Worm (Caenorhabditis elegans) whole organism, L1 larva: ENCODE data around the gene cutl-28.

Source experiments
- C04F5.9 ChIP-seq: sonication (generic microtip); optimal IDR thresholded peaks from 2 replicates; lab custom pipeline; 2016; ENCODE audit warnings: missing genetic modification characterization, missing compliant biosample characterization
- C16A3.4 ChIP-seq: fragments of 150-350 bp; optimal IDR thresholded peaks from 2 replicates; lab custom pipeline; 2014; ENCODE audit warnings: missing biosample characterization, missing genetic modification characterization
- C34B4.2 ChIP-seq: sonication (generic microtip); optimal IDR thresholded peaks from 2 replicates; lab custom pipeline; 2017; ENCODE audit warnings: mild to moderate bottlenecking, missing genetic modification characterization, missing compliant biosample characterization
- F16B12.6 ChIP-seq: fragments of 150-350 bp; optimal IDR thresholded peaks from 2 replicates; lab custom pipeline; 2014; ENCODE audit warnings: missing biosample characterization, missing genetic modification characterization
- Y116A8C.19 ChIP-seq: sonication (generic microtip); optimal IDR thresholded peaks from 2 replicates; lab custom pipeline; 2016; ENCODE audit warnings: missing compliant biosample characterization, missing genetic modification characterization, borderline replicate concordance
- alr-1 ChIP-seq: fragments of 200-800 bp; sonication (Bioruptor generic); optimal IDR thresholded peaks from 2 replicates; lab custom pipeline; 2018; ENCODE audit warnings: borderline replicate concordance, mild to moderate bottlenecking, missing genetic modification characterization, missing compliant biosample characterization
- aly-2 ChIP-seq: fragments of 150-350 bp; optimal IDR thresholded peaks from 2 replicates; lab custom pipeline; 2014; ENCODE audit warnings: missing biosample characterization, missing genetic modification characterization
- ama-1 ChIP-seq: fragments of 150-350 bp; optimal IDR thresholded peaks from 2 replicates; lab custom pipeline; 2014
- blmp-1 ChIP-seq: fragments of 150-350 bp; optimal IDR thresholded peaks from 2 replicates; lab custom pipeline; 2014; ENCODE audit warnings: missing biosample characterization, missing genetic modification characterization
- ces-1 ChIP-seq: fragments of 150-350 bp; optimal IDR thresholded peaks from 2 replicates; lab custom pipeline; 2014; ENCODE audit warnings: missing biosample characterization, missing genetic modification reagents, missing genetic modification characterization
- dpl-1 ChIP-seq, 3 experiments: fragments of 150-350 bp in 2 of 3; sonication (generic microtip) in 1 of 3; optimal IDR thresholded peaks; 2 replicates each; lab custom pipeline; 2014 to 2017; ENCODE audit warnings: missing biosample characterization in 3 of 3, missing genetic modification characterization in 3 of 3, missing genetic modification reagents in 3 of 3
- dsc-1 ChIP-seq: sonication (generic microtip); optimal IDR thresholded peaks from 2 replicates; lab custom pipeline; 2016; ENCODE audit warnings: mild to moderate bottlenecking, missing genetic modification characterization, missing compliant biosample characterization
- efl-1 ChIP-seq, 4 experiments: fragments of 150-350 bp; optimal IDR thresholded peaks in 3 of 4; peaks in 1 of 4; 1 replicate in 1 of 4; 2 replicates in 3 of 4; lab custom pipeline; 2014; ENCODE audit warnings: missing biosample characterization in 2 of 4, missing genetic modification characterization in 2 of 4, missing genetic modification reagents in 2 of 4
- egl-13 ChIP-seq: sonication (generic microtip); optimal IDR thresholded peaks from 2 replicates; lab custom pipeline; 2016; ENCODE audit warnings: missing genotype, missing genetic modification reagents, missing genetic modification characterization, missing compliant biosample characterization
- egl-27 ChIP-seq, 2 experiments: fragments of 150-350 bp in 1 of 2; sonication (generic microtip); optimal IDR thresholded peaks; 3 replicates each; lab custom pipeline; 2017 to 2018; ENCODE audit warnings: missing biosample characterization in 2 of 2, missing genetic modification characterization in 2 of 2, missing genetic modification reagents in 2 of 2
- elt-2 ChIP-seq: sonication (generic microtip); optimal IDR thresholded peaks from 2 replicates; lab custom pipeline; 2016; ENCODE audit warnings: missing genetic modification characterization, mild to moderate bottlenecking, inconsistent platforms, missing compliant biosample characterization, missing genetic modification reagents
- elt-3 ChIP-seq, 6 experiments: fragments of 150-350 bp in 1 of 6; sonication (generic microtip); optimal IDR thresholded peaks; 2 replicates each; lab custom pipeline; 2017 to 2018; ENCODE audit warnings: missing biosample characterization in 6 of 6, missing genetic modification characterization in 6 of 6, inconsistent platforms in 1 of 6
- fkh-10 ChIP-seq: sonication (generic microtip); optimal IDR thresholded peaks from 2 replicates; lab custom pipeline; 2017; ENCODE audit warnings: missing biosample characterization, missing genetic modification reagents, missing genetic modification characterization
- fkh-8 ChIP-seq: sonication (generic microtip); optimal IDR thresholded peaks from 2 replicates; lab custom pipeline; 2016; ENCODE audit warnings: mild to moderate bottlenecking, missing genetic modification characterization, missing compliant biosample characterization
- grh-1 ChIP-seq: fragments of 200-800 bp; sonication (Bioruptor generic); IDR thresholded peaks from 2 replicates; pipeline ENCODE4 v1.3.6; 2022; ENCODE audit warnings: missing genetic modification reagents, missing genetic modification characterization, missing compliant biosample characterization
- hlh-17 ChIP-seq: fragments of 200-800 bp; sonication (Bioruptor generic); optimal IDR thresholded peaks from 2 replicates; lab custom pipeline; 2018; ENCODE audit warnings: missing genetic modification characterization, mild to moderate bottlenecking, missing compliant biosample characterization, moderate library complexity, borderline replicate concordance
- hlh-4 ChIP-seq: sonication (generic microtip); optimal IDR thresholded peaks from 2 replicates; lab custom pipeline; 2016; ENCODE audit warnings: mild to moderate bottlenecking, missing genetic modification characterization, missing compliant biosample characterization
- hpl-2 ChIP-seq: fragments of 150-350 bp; optimal IDR thresholded peaks from 2 replicates; lab custom pipeline; 2014; ENCODE audit warnings: missing biosample characterization, missing genetic modification reagents, missing genetic modification characterization
- irx-1 ChIP-seq: sonication (generic microtip); optimal IDR thresholded peaks from 2 replicates; lab custom pipeline; 2016; ENCODE audit warnings: missing genetic modification characterization, missing compliant biosample characterization
- jun-1 ChIP-seq: fragments of 150-350 bp; optimal IDR thresholded peaks from 2 replicates; lab custom pipeline; 2014; ENCODE audit warnings: missing biosample characterization, missing genetic modification reagents, missing genetic modification characterization
- lin-14 ChIP-seq: fragments of 200-800 bp; sonication (Bioruptor generic); optimal IDR thresholded peaks from 2 replicates; lab custom pipeline; 2018; ENCODE audit warnings: mild to moderate bottlenecking, missing genetic modification characterization, moderate library complexity, missing compliant biosample characterization
- lin-15B ChIP-seq: fragments of 150-350 bp; sonication (generic microtip); optimal IDR thresholded peaks from 3 replicates; lab custom pipeline; 2014; ENCODE audit warnings: missing biosample characterization, missing genetic modification characterization
- lin-39 ChIP-seq: fragments of 150-350 bp; optimal IDR thresholded peaks from 2 replicates; lab custom pipeline; 2014; ENCODE audit warnings: missing biosample characterization, missing genetic modification reagents, missing genetic modification characterization
- lir-3 ChIP-seq: sonication (generic microtip); optimal IDR thresholded peaks from 2 replicates; lab custom pipeline; 2016; ENCODE audit warnings: mild to moderate bottlenecking, missing genetic modification characterization, moderate library complexity, missing compliant biosample characterization; ENCODE audit not compliant: poor library complexity
- lsy-2 ChIP-seq, 2 experiments: fragments of 150-350 bp; optimal IDR thresholded peaks; 2 replicates each; lab custom pipeline; 2014; ENCODE audit warnings: missing biosample characterization in 2 of 2, missing genetic modification characterization in 2 of 2
- mep-1 ChIP-seq: fragments of 150-350 bp; optimal IDR thresholded peaks from 2 replicates; lab custom pipeline; 2014; ENCODE audit warnings: missing biosample characterization, missing genetic modification characterization
- nhr-12 ChIP-seq: sonication (generic microtip); optimal IDR thresholded peaks from 2 replicates; lab custom pipeline; 2017; ENCODE audit warnings: missing biosample characterization, missing genetic modification characterization
- nhr-19 ChIP-seq: fragments of 200-800 bp; sonication (Bioruptor generic); conservative IDR thresholded peaks from 2 replicates; pipeline ENCODE4 v1.3.6; 2022; ENCODE audit warnings: missing genetic modification characterization, missing compliant biosample characterization
- nhr-237 ChIP-seq: fragments of 150-350 bp; optimal IDR thresholded peaks from 2 replicates; lab custom pipeline; 2014; ENCODE audit warnings: missing biosample characterization, missing genetic modification characterization
- nhr-47 ChIP-seq: sonication (generic microtip); optimal IDR thresholded peaks from 2 replicates; lab custom pipeline; 2016; ENCODE audit warnings: mild to moderate bottlenecking, missing genetic modification characterization, moderate library complexity, missing compliant biosample characterization
- nhr-71 ChIP-seq: sonication (generic microtip); optimal IDR thresholded peaks from 2 replicates; lab custom pipeline; 2016; ENCODE audit warnings: mild to moderate bottlenecking, missing genetic modification characterization, moderate library complexity, missing compliant biosample characterization
- nhr-84 ChIP-seq: sonication (generic microtip); optimal IDR thresholded peaks from 2 replicates; lab custom pipeline; 2017; ENCODE audit warnings: missing biosample characterization, missing genetic modification characterization
- nhr-90 ChIP-seq: sonication (generic microtip); optimal IDR thresholded peaks from 2 replicates; lab custom pipeline; 2016; ENCODE audit warnings: mild to moderate bottlenecking, missing genetic modification characterization, missing compliant biosample characterization; ENCODE audit not compliant: poor library complexity
- pag-3 ChIP-seq: sonication (generic microtip); optimal IDR thresholded peaks from 2 replicates; lab custom pipeline; 2017; ENCODE audit warnings: missing genetic modification characterization, mild to moderate bottlenecking, missing compliant biosample characterization, antibody characterized with exemption, borderline replicate concordance; ENCODE audit not compliant: insufficient read depth
- skn-1 ChIP-seq: fragments of 150-350 bp; optimal IDR thresholded peaks from 2 replicates; lab custom pipeline; 2014; ENCODE audit warnings: missing biosample characterization, missing genetic modification characterization
- snpc-4 ChIP-seq: fragments of 150-350 bp; optimal IDR thresholded peaks from 2 replicates; lab custom pipeline; 2014; ENCODE audit warnings: missing biosample characterization, missing genetic modification characterization
- sox-4 ChIP-seq: sonication (generic microtip); optimal IDR thresholded peaks from 2 replicates; lab custom pipeline; 2016; ENCODE audit warnings: missing genetic modification characterization, missing compliant biosample characterization
- sup-37 ChIP-seq: fragments of 200-800 bp; sonication (Bioruptor generic); optimal IDR thresholded peaks from 2 replicates; lab custom pipeline; 2018; ENCODE audit warnings: mild to moderate bottlenecking, missing genetic modification characterization, missing compliant biosample characterization
- tbx-2 ChIP-seq: sonication (generic microtip); optimal IDR thresholded peaks from 2 replicates; lab custom pipeline; 2016; ENCODE audit warnings: missing genetic modification characterization, missing compliant biosample characterization
- tlp-1 ChIP-seq: fragments of 150-350 bp; optimal IDR thresholded peaks from 2 replicates; lab custom pipeline; 2014; ENCODE audit warnings: missing biosample characterization, missing genetic modification characterization
- unc-130 ChIP-seq: fragments of 150-350 bp; optimal IDR thresholded peaks from 2 replicates; lab custom pipeline; 2017; ENCODE audit warnings: missing biosample characterization, missing genetic modification characterization, inconsistent platforms
- unc-62 ChIP-seq: fragments of 150-350 bp; optimal IDR thresholded peaks from 2 replicates; lab custom pipeline; 2014; ENCODE audit warnings: missing biosample characterization, missing genetic modification reagents, missing genetic modification characterization
- unc-86 ChIP-seq: sonication (generic microtip); optimal IDR thresholded peaks from 2 replicates; lab custom pipeline; 2016; ENCODE audit warnings: missing genetic modification characterization, missing compliant biosample characterization
- unc-98 ChIP-seq: fragments of 200-800 bp; sonication (Bioruptor generic); IDR thresholded peaks from 2 replicates; pipeline ENCODE4 v1.3.6; 2022; ENCODE audit warnings: missing genetic modification characterization, missing compliant biosample characterization
- xbp-1 ChIP-seq: sonication (generic microtip); optimal IDR thresholded peaks from 2 replicates; lab custom pipeline; 2016; ENCODE audit warnings: missing genetic modification characterization, missing compliant biosample characterization
- zag-1 ChIP-seq: fragments of 150-350 bp; optimal IDR thresholded peaks from 2 replicates; lab custom pipeline; 2014; ENCODE audit warnings: missing biosample characterization, missing genetic modification characterization
- ztf-4 ChIP-seq: fragments of 150-350 bp; optimal IDR thresholded peaks from 2 replicates; lab custom pipeline; 2014; ENCODE audit warnings: missing biosample characterization, missing genetic modification characterization

The cutl-28 gene

DNA sequence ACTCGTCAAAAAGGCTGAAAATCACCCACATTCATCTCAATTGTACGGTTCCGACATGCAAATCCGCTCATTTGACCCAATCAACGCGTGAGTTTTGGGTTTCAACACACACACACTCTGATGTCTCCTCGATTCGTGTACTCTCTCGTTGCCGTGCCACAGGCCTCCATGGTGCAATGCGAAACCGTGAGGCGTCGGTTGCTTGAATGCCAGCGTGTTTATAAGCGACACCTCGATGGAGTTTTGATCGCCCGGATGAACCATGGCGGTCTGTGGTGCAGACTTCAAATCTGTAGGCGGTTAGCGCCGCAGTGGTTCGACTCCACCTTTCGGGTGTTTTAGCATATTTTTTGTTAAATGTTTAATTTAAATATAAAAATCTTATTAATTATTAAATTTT lies 26.4 kb upstream of the cutl-28 start (continued):
- TF ChIP-seq sup-37 (GFP tag; lab: Kevin White, UChicago) (peak; percentile 60), alr-1 (tag; lab: Kevin White, UChicago) (no peak), hpl-2 (no peak), lir-3 (tag; lab: Kevin White, UChicago) (peak; percentile 53), zag-1 (no peak), dpl-1 (GFP tag; optimal IDR thresholded peaks at IDR 0.05; lab: Kevin White, UChicago) (peak; percentile 45 to 56 (median 47)), unc-86 (peak; percentile 51), lin-39 (tag; lab: Kevin White, UChicago) (peak; percentile 53), elt-3 (tag; optimal IDR thresholded peaks at IDR 0.05; lab: Kevin White, UChicago) (peak in 1 of 6 experiments; percentile 22), mep-1 (tag; lab: Kevin White, UChicago) (peak; percentile 65), C16A3.4 (tag; lab: Kevin White, UChicago) (peak; percentile 64), elt-2 (no peak), nhr-71 (tag; lab: Kevin White, UChicago) (peak; percentile 90), dsc-1 (tag; lab: Kevin White, UChicago) (peak; percentile 88), C04F5.9 (tag; lab: Kevin White, UChicago) (peak; percentile 59), unc-62 (GFP tag; lab: Kevin White, UChicago) (no peak), nhr-19 (peak; percentile 83), nhr-90 (tag; lab: Kevin White, UChicago) (peak; percentile 89), hlh-4 (tag; lab: Kevin White, UChicago) (no peak), F16B12.6 (tag; lab: Kevin White, UChicago) (peak; percentile 27), unc-98 (GFP tag; lab: Robert Waterston, UW) (peak; percentile 54; the same call in 1 of the 2 replicates), hlh-17 (GFP tag; lab: Kevin White, UChicago) (no peak), nhr-12 (no peak), grh-1 (GFP tag; lab: Robert Waterston, UW) (peak; percentile 70), tlp-1 (no peak), egl-13 (tag; lab: Kevin White, UChicago) (peak; percentile 7), fkh-8 (tag; lab: Kevin White, UChicago) (peak; percentile 59), ztf-4 (tag; lab: Kevin White, UChicago) (peak; percentile 49), tbx-2 (tag; lab: Kevin White, UChicago) (peak; percentile 61), lin-15B (peak; percentile 22), C34B4.2 (tag; lab: Kevin White, UChicago) (no peak), nhr-84 (tag; lab: Kevin White, UChicago) (no peak), skn-1 (tag; lab: Kevin White, UChicago) (peak; percentile 35), lin-14 (GFP tag; lab: Kevin White, UChicago) (peak; percentile 74), fkh-10 (GFP tag; lab: Kevin White, UChicago) (no peak), xbp-1 (peak; percentile 75), nhr-237 (tag; lab: Kevin White, UChicago) (no peak), lsy-2 (tag; optimal IDR thresholded peaks at IDR 0.05; lab: Kevin White, UChicago) (peak; percentile 86 to 88), ces-1 (GFP tag; lab: Kevin White, UChicago) (no peak), pag-3 (tag; lab: Kevin White, UChicago) (no peak), Y116A8C.19 (tag; lab: Kevin White, UChicago) (no peak), efl-1 (optimal IDR thresholded peaks at IDR 0.05; lab: Kevin White, UChicago) (peak; percentile 64 to 75), efl-1 (GFP tag; optimal IDR thresholded peaks at IDR 0.05 in 1 of 2; lab: Kevin White, UChicago) (peak; percentile 55 to 97), nhr-47 (tag; lab: Kevin White, UChicago) (peak; percentile 89), aly-2 (tag; lab: Kevin White, UChicago) (peak; percentile 4), unc-130 (tag; lab: Kevin White, UChicago) (peak; percentile 27), blmp-1 (tag; lab: Kevin White, UChicago) (no peak), jun-1 (tag; lab: Kevin White, UChicago) (no peak), snpc-4 (tag; lab: Kevin White, UChicago) (peak; percentile 99), sox-4 (tag; lab: Kevin White, UChicago) (peak; percentile 23), irx-1 (peak; percentile 40), ama-1 (lab: Kevin White, UChicago) (peak; percentile 68), egl-27 (tag; optimal IDR thresholded peaks at IDR 0.05; lab: Kevin White, UChicago) (no peak)
- TF ChIP-seq, all 84 proteins: peak for 48
